Worm (Caenorhabditis elegans): ENCODE measurements around the gene C06A1.6.

DNA sequence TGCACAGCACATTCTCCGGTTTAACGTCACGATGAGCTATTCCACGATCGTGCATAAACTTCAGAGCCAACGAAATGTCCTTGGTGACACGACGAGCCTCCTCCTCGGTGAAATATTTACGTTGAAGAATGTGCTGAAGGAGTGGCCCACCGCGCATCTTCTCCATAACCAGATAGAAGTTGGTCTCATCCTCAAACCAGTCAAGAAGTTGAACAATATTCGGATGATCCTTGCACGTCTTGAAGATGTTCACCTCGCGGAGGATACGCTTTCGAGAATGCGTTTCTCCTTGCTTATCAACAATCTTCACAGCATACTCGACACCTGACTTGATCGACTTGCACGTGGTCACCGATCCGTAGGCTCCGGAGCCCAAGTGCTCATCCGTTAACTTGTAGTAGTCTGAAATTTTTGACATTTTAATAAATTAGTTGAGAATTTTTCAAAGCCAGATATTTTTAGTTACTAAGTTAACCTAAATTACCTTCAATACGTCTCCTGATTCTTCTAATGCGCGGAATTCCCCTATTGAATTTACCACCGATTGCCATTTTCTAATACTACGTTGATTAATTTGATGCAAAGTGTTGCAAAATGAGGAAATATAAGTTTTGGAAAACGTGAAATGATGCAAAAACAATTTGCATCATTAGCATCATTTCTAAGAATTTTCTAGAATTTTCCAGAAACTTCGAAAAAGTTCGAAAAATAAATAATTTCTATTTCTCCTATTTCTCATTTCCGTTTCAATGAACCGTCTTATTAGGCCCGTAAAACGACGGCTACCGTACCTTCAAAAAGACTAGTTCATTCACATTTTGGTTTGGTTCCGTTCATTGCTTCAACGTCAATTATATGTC, 18.3 kb downstream of the C06A1.6 start:
- TF ChIP-seq unc-62 (GFP tag; optimal IDR thresholded peaks at IDR 0.05) (no peak), cebp-2 (GFP tag; IDR thresholded peaks at IDR 0.05) (0 out of 2 replicates have a peak, but pooled peaks have one; percentile 24), dpl-1 (GFP tag; optimal IDR thresholded peaks at IDR 0.05) (no peak)

Data from whole organism, young adult.